Worm (Caenorhabditis elegans) whole organism, L1 larva: ENCODE data around the gene nyn-3.

Source experiments
- C16A3.4 ChIP-seq: fragments of 150-350 bp; optimal IDR thresholded peaks from 2 replicates; lab custom pipeline; 2014; ENCODE audit warnings: missing biosample characterization, missing genetic modification characterization
- F16B12.6 ChIP-seq: fragments of 150-350 bp; optimal IDR thresholded peaks from 2 replicates; lab custom pipeline; 2014; ENCODE audit warnings: missing biosample characterization, missing genetic modification characterization
- blmp-1 ChIP-seq: fragments of 150-350 bp; optimal IDR thresholded peaks from 2 replicates; lab custom pipeline; 2014; ENCODE audit warnings: missing biosample characterization, missing genetic modification characterization
- ceh-82 ChIP-seq, 3 experiments: fragments of 150-350 bp in 1 of 3; sonication (generic microtip) in 2 of 3; optimal IDR thresholded peaks; 2 replicates each; lab custom pipeline; 2014 to 2017; ENCODE audit warnings: missing biosample characterization in 3 of 3, missing genetic modification characterization in 3 of 3
- ceh-90 ChIP-seq: sonication (generic microtip); optimal IDR thresholded peaks from 2 replicates; lab custom pipeline; 2016; ENCODE audit warnings: missing genetic modification characterization, missing compliant biosample characterization
- dpl-1 ChIP-seq, 3 experiments: fragments of 150-350 bp in 2 of 3; sonication (generic microtip) in 1 of 3; optimal IDR thresholded peaks; 2 replicates each; lab custom pipeline; 2014 to 2017; ENCODE audit warnings: missing biosample characterization in 3 of 3, missing genetic modification characterization in 3 of 3, missing genetic modification reagents in 3 of 3
- efl-1 ChIP-seq, 4 experiments: fragments of 150-350 bp; optimal IDR thresholded peaks in 3 of 4; peaks in 1 of 4; 1 replicate in 1 of 4; 2 replicates in 3 of 4; lab custom pipeline; 2014; ENCODE audit warnings: missing biosample characterization in 2 of 4, missing genetic modification characterization in 2 of 4, missing genetic modification reagents in 2 of 4
- elt-2 ChIP-seq: sonication (generic microtip); optimal IDR thresholded peaks from 2 replicates; lab custom pipeline; 2016; ENCODE audit warnings: missing genetic modification characterization, mild to moderate bottlenecking, inconsistent platforms, missing compliant biosample characterization, missing genetic modification reagents
- elt-3 ChIP-seq, 6 experiments: fragments of 150-350 bp in 1 of 6; sonication (generic microtip); optimal IDR thresholded peaks; 2 replicates each; lab custom pipeline; 2017 to 2018; ENCODE audit warnings: missing biosample characterization in 6 of 6, missing genetic modification characterization in 6 of 6, inconsistent platforms in 1 of 6
- fkh-4 ChIP-seq: sonication (generic microtip); optimal IDR thresholded peaks from 2 replicates; lab custom pipeline; 2016; ENCODE audit warnings: missing compliant biosample characterization, missing genetic modification characterization, borderline replicate concordance
- jun-1 ChIP-seq: fragments of 150-350 bp; optimal IDR thresholded peaks from 2 replicates; lab custom pipeline; 2014; ENCODE audit warnings: missing biosample characterization, missing genetic modification reagents, missing genetic modification characterization
- lin-14 ChIP-seq: fragments of 200-800 bp; sonication (Bioruptor generic); optimal IDR thresholded peaks from 2 replicates; lab custom pipeline; 2018; ENCODE audit warnings: mild to moderate bottlenecking, missing genetic modification characterization, moderate library complexity, missing compliant biosample characterization
- lin-35 ChIP-seq, 2 experiments: fragments of 150-350 bp; optimal IDR thresholded peaks; 2 replicates each; lab custom pipeline; 2014; ENCODE audit warnings: missing biosample characterization in 2 of 2, missing genetic modification characterization in 2 of 2, missing genetic modification reagents in 2 of 2
- lsy-2 ChIP-seq, 2 experiments: fragments of 150-350 bp; optimal IDR thresholded peaks; 2 replicates each; lab custom pipeline; 2014; ENCODE audit warnings: missing biosample characterization in 2 of 2, missing genetic modification characterization in 2 of 2
- mef-2 ChIP-seq: fragments of 150-350 bp; optimal IDR thresholded peaks from 2 replicates; lab custom pipeline; 2014; ENCODE audit warnings: missing biosample characterization, missing genetic modification characterization
- mep-1 ChIP-seq: fragments of 150-350 bp; optimal IDR thresholded peaks from 2 replicates; lab custom pipeline; 2014; ENCODE audit warnings: missing biosample characterization, missing genetic modification characterization
- nhr-11 ChIP-seq: fragments of 150-350 bp; optimal IDR thresholded peaks from 2 replicates; lab custom pipeline; 2014; ENCODE audit warnings: missing biosample characterization, missing genetic modification characterization
- nhr-19 ChIP-seq: fragments of 200-800 bp; sonication (Bioruptor generic); conservative IDR thresholded peaks from 2 replicates; pipeline ENCODE4 v1.3.6; 2022; ENCODE audit warnings: missing genetic modification characterization, missing compliant biosample characterization
- nhr-20 ChIP-seq: sonication (generic microtip); optimal IDR thresholded peaks from 2 replicates; lab custom pipeline; 2016; ENCODE audit warnings: mild to moderate bottlenecking, missing genetic modification characterization, missing compliant biosample characterization
- nhr-237 ChIP-seq: fragments of 150-350 bp; optimal IDR thresholded peaks from 2 replicates; lab custom pipeline; 2014; ENCODE audit warnings: missing biosample characterization, missing genetic modification characterization
- nhr-47 ChIP-seq: sonication (generic microtip); optimal IDR thresholded peaks from 2 replicates; lab custom pipeline; 2016; ENCODE audit warnings: mild to moderate bottlenecking, missing genetic modification characterization, moderate library complexity, missing compliant biosample characterization
- nhr-71 ChIP-seq: sonication (generic microtip); optimal IDR thresholded peaks from 2 replicates; lab custom pipeline; 2016; ENCODE audit warnings: mild to moderate bottlenecking, missing genetic modification characterization, moderate library complexity, missing compliant biosample characterization
- nhr-90 ChIP-seq: sonication (generic microtip); optimal IDR thresholded peaks from 2 replicates; lab custom pipeline; 2016; ENCODE audit warnings: mild to moderate bottlenecking, missing genetic modification characterization, missing compliant biosample characterization; ENCODE audit not compliant: poor library complexity
- pax-3 ChIP-seq: fragments of 200-800 bp; sonication (Bioruptor generic); optimal IDR thresholded peaks from 2 replicates; lab custom pipeline; 2018; ENCODE audit warnings: mild to moderate bottlenecking, missing genetic modification characterization, moderate library complexity, missing compliant biosample characterization
- pqm-1 ChIP-seq: sonication (generic microtip); optimal IDR thresholded peaks from 3 replicates; lab custom pipeline; 2017; ENCODE audit warnings: missing biosample characterization, missing genetic modification characterization
- rnt-1 ChIP-seq: sonication (generic microtip); optimal IDR thresholded peaks from 2 replicates; lab custom pipeline; 2016; ENCODE audit warnings: mild to moderate bottlenecking, missing genetic modification characterization, moderate library complexity, missing compliant biosample characterization
- snu-23 ChIP-seq: sonication (generic microtip); optimal IDR thresholded peaks from 2 replicates; lab custom pipeline; 2016; ENCODE audit warnings: missing genetic modification characterization, missing compliant biosample characterization
- sox-4 ChIP-seq: sonication (generic microtip); optimal IDR thresholded peaks from 2 replicates; lab custom pipeline; 2016; ENCODE audit warnings: missing genetic modification characterization, missing compliant biosample characterization
- tbx-2 ChIP-seq: sonication (generic microtip); optimal IDR thresholded peaks from 2 replicates; lab custom pipeline; 2016; ENCODE audit warnings: missing genetic modification characterization, missing compliant biosample characterization
- tlp-1 ChIP-seq: fragments of 150-350 bp; optimal IDR thresholded peaks from 2 replicates; lab custom pipeline; 2014; ENCODE audit warnings: missing biosample characterization, missing genetic modification characterization
- unc-130 ChIP-seq: fragments of 150-350 bp; optimal IDR thresholded peaks from 2 replicates; lab custom pipeline; 2017; ENCODE audit warnings: missing biosample characterization, missing genetic modification characterization, inconsistent platforms
- unc-30 ChIP-seq: sonication (generic microtip); optimal IDR thresholded peaks from 2 replicates; lab custom pipeline; 2017; ENCODE audit warnings: missing biosample characterization, missing genetic modification characterization
- unc-86 ChIP-seq: sonication (generic microtip); optimal IDR thresholded peaks from 2 replicates; lab custom pipeline; 2016; ENCODE audit warnings: missing genetic modification characterization, missing compliant biosample characterization
- unc-98 ChIP-seq: fragments of 200-800 bp; sonication (Bioruptor generic); IDR thresholded peaks from 2 replicates; pipeline ENCODE4 v1.3.6; 2022; ENCODE audit warnings: missing genetic modification characterization, missing compliant biosample characterization
- ztf-11 ChIP-seq, 2 experiments: sonication (generic microtip); optimal IDR thresholded peaks; 2 replicates each; lab custom pipeline; 2016 to 2017; ENCODE audit warnings: missing genetic modification characterization in 2 of 2, missing biosample characterization in 1 of 2, missing compliant biosample characterization in 1 of 2

The nyn-3 gene

DNA sequence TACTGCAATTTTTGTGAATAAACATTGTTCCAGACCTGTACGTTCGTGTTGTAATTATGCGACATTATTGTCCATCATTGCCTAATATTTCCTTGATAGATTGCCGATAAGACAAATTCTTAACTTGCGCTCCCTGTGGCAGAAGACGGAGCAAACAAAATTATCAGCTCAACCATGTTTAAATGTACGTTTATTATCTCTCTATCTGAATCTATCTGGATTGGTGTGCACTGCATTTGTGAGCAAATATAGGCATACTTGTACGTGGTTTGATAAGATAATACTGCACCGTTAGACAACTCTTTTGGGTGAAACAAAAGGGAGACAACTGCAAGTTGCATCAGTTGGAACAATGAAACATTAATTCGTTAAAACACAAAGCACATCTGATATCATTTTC lies 34.9 kb upstream of the nyn-3 start:
- peak; percentile 39 for TF ChIP-seq pqm-1 (tag; lab: Kevin White, UChicago)
- peak; percentile 97 for TF ChIP-seq elt-2 (tag; lab: Kevin White, UChicago)
- no peak for TF ChIP-seq rnt-1 (tag; lab: Kevin White, UChicago)
- TF ChIP-seq ztf-11 (tag; optimal IDR thresholded peaks at IDR 0.05; lab: Kevin White, UChicago), result no peak
- TF ChIP-seq pax-3 (tag; lab: Kevin White, UChicago), result peak; percentile 6
- TF ChIP-seq nhr-19 (GFP tag; lab: Robert Waterston, UW), result no peak
- TF ChIP-seq nhr-71 (tag; lab: Kevin White, UChicago), result peak; percentile 19
- TF ChIP-seq nhr-20 (tag; lab: Kevin White, UChicago), result peak; percentile 16
- peak; percentile 4 for TF ChIP-seq nhr-90 (tag; lab: Kevin White, UChicago)
- TF ChIP-seq jun-1 (tag; lab: Kevin White, UChicago), result peak; percentile 34
- peak; percentile 22 for TF ChIP-seq lin-14
- TF ChIP-seq lin-35 (GFP tag; optimal IDR thresholded peaks at IDR 0.05; lab: Kevin White, UChicago), result peak in 1 of 2 experiments; percentile 21
- no peak for TF ChIP-seq efl-1 (optimal IDR thresholded peaks at IDR 0.05; lab: Kevin White, UChicago)
- TF ChIP-seq efl-1 (GFP tag; optimal IDR thresholded peaks at IDR 0.05 in 1 of 2; lab: Kevin White, UChicago), result peak in 1 of 2 experiments; percentile 60

- TF ChIP-seq C16A3.4 (tag; lab: Kevin White, UChicago) (no peak), unc-98 (GFP tag; lab: Robert Waterston, UW) (no peak), dpl-1 (GFP tag; optimal IDR thresholded peaks at IDR 0.05; lab: Kevin White, UChicago) (peak in 1 of 3 experiments; percentile 7), lin-14 (peak; percentile 46), nhr-47 (tag; lab: Kevin White, UChicago) (no peak), fkh-4 (tag; lab: Kevin White, UChicago) (no peak), elt-2 (tag; lab: Kevin White, UChicago) (no peak), nhr-237 (tag; lab: Kevin White, UChicago) (no peak), lsy-2 (tag; optimal IDR thresholded peaks at IDR 0.05; lab: Kevin White, UChicago) (peak in 1 of 2 experiments; percentile 23), nhr-11 (tag; lab: Kevin White, UChicago) (no peak), sox-4 (tag; lab: Kevin White, UChicago) (no peak), blmp-1 (tag; lab: Kevin White, UChicago) (peak; percentile 68), lin-35 (GFP tag; optimal IDR thresholded peaks at IDR 0.05; lab: Kevin White, UChicago) (peak in 1 of 2 experiments; percentile 37), efl-1 (optimal IDR thresholded peaks at IDR 0.05; lab: Kevin White, UChicago) (no peak), efl-1 (GFP tag; optimal IDR thresholded peaks at IDR 0.05 in 1 of 2; lab: Kevin White, UChicago) (peak in 1 of 2 experiments; percentile 94), snu-23 (GFP tag; lab: Kevin White, UChicago) (peak; percentile 10), F16B12.6 (tag; lab: Kevin White, UChicago) (no peak), elt-3 (tag; optimal IDR thresholded peaks at IDR 0.05; lab: Kevin White, UChicago) (peak in 1 of 6 experiments; percentile 63), ceh-90 (no peak)
Observed at ce11 chrII:6324086-6324485, 31.7 kb upstream of the nyn-3 start, which contains the start of gene sma-6. sma-6 (plus strand) TSS chrII:6324484.

DNA sequence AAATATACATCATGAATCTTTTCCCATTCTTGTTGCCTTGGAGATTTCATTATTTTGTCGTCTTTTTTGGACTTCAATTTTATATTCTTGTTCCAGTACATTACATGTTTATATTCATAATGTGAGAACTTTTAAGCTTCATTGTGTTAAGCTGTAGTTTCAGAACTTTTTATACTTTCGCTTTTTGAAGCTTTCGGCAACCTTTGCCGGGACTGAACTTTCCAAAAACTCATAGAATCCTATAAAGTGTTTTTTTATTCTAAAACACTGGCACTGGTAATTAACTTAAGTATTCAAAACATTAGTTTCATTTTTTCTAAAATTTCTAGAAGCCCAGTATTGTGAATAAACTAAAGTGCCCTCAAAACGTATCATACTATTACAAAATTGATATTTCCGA lies 30.6 kb upstream of the nyn-3 start, which contains the start of gene C32D5.4:
TSS of gene C32D5.4 (minus strand) at position 101 of the 400 bp plus-strand sequence.
- no peak for TF ChIP-seq nhr-237 (tag; lab: Kevin White, UChicago)
- TF ChIP-seq tbx-2 (tag; lab: Kevin White, UChicago), result no peak
- TF ChIP-seq pqm-1 (tag; lab: Kevin White, UChicago), result no peak
- TF ChIP-seq pax-3 (tag; lab: Kevin White, UChicago), result no peak
- TF ChIP-seq snu-23 (GFP tag; lab: Kevin White, UChicago), result no peak
- no peak for TF ChIP-seq unc-30 (tag; lab: Kevin White, UChicago)
- TF ChIP-seq lin-35 (GFP tag; optimal IDR thresholded peaks at IDR 0.05; lab: Kevin White, UChicago), result no peak
- no peak for TF ChIP-seq mef-2 (tag; lab: Kevin White, UChicago)
- TF ChIP-seq unc-130 (tag; lab: Kevin White, UChicago), result no peak

DNA sequence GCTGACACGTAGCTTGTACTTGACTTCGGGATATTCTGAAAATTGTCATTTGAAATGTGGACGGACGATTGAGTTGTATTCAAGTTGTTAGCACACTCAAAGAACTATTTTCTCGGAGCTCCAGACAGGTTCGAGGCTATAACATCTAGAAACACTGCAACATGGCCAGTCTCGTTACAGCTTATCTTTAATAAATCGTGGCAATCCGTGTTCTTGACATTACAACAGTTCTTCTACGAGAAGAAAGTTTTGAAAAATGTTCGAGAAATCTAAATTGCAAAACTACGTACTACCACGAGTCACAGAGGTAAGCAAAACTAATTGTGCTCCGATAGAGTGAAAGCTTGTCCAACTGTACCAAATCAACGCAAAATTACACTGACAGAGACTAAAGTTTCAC lies 29.7 kb upstream of the nyn-3 start:
- TF ChIP-seq rnt-1 (tag; lab: Kevin White, UChicago), result no peak
- TF ChIP-seq lin-35 (GFP tag; optimal IDR thresholded peaks at IDR 0.05; lab: Kevin White, UChicago), result no peak
- no peak for TF ChIP-seq unc-86 (tag; lab: Kevin White, UChicago)
- TF ChIP-seq mep-1, result no peak
- TF ChIP-seq pax-3 (tag; lab: Kevin White, UChicago), result no peak
- no peak for TF ChIP-seq blmp-1 (tag; lab: Kevin White, UChicago)
- TF ChIP-seq ceh-82 (tag; optimal IDR thresholded peaks at IDR 0.05; lab: Kevin White, UChicago), result no peak
- no peak for TF ChIP-seq tlp-1
- TF ChIP-seq, all 84 proteins: peak for 0
